Fruit fly (Drosophila melanogaster) whole organism, embryonic: ENCODE data around the gene CG45073.

ENCODE experiments used
- ATbp ChIP-seq: fragments of 200-800 bp; sonication (Bioruptor generic); optimal IDR thresholded peaks from 2 replicates; lab custom pipeline; 2017; ENCODE audit warnings: missing biosample characterization, mild to moderate bottlenecking, missing genetic modification characterization, missing genetic modification reagents
- Atf3 ChIP-seq: fragments of 200-800 bp; sonication (Bioruptor generic); optimal IDR thresholded peaks from 3 replicates; lab custom pipeline; 2016; ENCODE audit warnings: missing biosample characterization, missing genetic modification characterization
- Bdp1 ChIP-seq: fragments of 200-800 bp; sonication (Bioruptor generic); optimal IDR thresholded peaks from 3 replicates; lab custom pipeline; 2016; ENCODE audit warnings: missing biosample characterization, missing genetic modification characterization
- CG10321 ChIP-seq: fragments of 200-800 bp; sonication (Bioruptor generic); IDR thresholded peaks from 2 replicates; pipeline ENCODE4 v1.3.6; 2022; ENCODE audit warnings: missing biosample characterization, missing genetic modification characterization
- CG11456 ChIP-seq: fragments of 200-800 bp; sonication (Bioruptor generic); IDR thresholded peaks from 3 replicates; pipeline ENCODE4 v1.3.6; 2022; ENCODE audit warnings: missing biosample characterization, missing genetic modification characterization
- CG1603 ChIP-seq: fragments of 200-800 bp; sonication (Bioruptor generic); optimal IDR thresholded peaks from 2 replicates; lab custom pipeline; 2019; ENCODE audit warnings: missing biosample characterization, mild to moderate bottlenecking, missing genetic modification characterization, moderate library complexity
- CG16779 ChIP-seq: fragments of 200-800 bp; sonication (Bioruptor generic); IDR thresholded peaks from 2 replicates; pipeline ENCODE4 v1.3.6; 2022; ENCODE audit warnings: missing biosample characterization, missing genetic modification characterization
- CG17612 ChIP-seq: fragments of 200-800 bp; sonication (Bioruptor generic); IDR thresholded peaks from 2 replicates; pipeline ENCODE4 v1.3.6; 2022; ENCODE audit warnings: missing biosample characterization, missing genetic modification characterization
- CG18764 ChIP-seq: fragments of 200-800 bp; sonication (Bioruptor generic); optimal IDR thresholded peaks from 3 replicates; lab custom pipeline; 2016; ENCODE audit warnings: missing biosample characterization, missing genetic modification characterization
- CG2202 ChIP-seq: fragments of 200-800 bp; sonication (Bioruptor generic); optimal IDR thresholded peaks from 2 replicates; lab custom pipeline; 2018; ENCODE audit warnings: missing biosample characterization, mild to moderate bottlenecking, missing genetic modification characterization
- CG2875 ChIP-seq: fragments of 200-800 bp; sonication (Bioruptor generic); optimal IDR thresholded peaks from 2 replicates; lab custom pipeline; 2017; ENCODE audit warnings: missing biosample characterization, mild to moderate bottlenecking, missing genetic modification characterization, missing genetic modification reagents
- CG3281 ChIP-seq: fragments of 200-800 bp; sonication (Bioruptor generic); optimal IDR thresholded peaks from 3 replicates; lab custom pipeline; 2017; ENCODE audit warnings: missing biosample characterization, mild to moderate bottlenecking, missing genetic modification characterization
- CG3407 ChIP-seq: fragments of 200-800 bp; sonication (Bioruptor generic); optimal IDR thresholded peaks from 2 replicates; lab custom pipeline; 2018; ENCODE audit warnings: missing biosample characterization, mild to moderate bottlenecking, missing genetic modification characterization
- CG3838 ChIP-seq: fragments of 200-800 bp; sonication (Bioruptor generic); optimal IDR thresholded peaks from 3 replicates; lab custom pipeline; 2016; ENCODE audit warnings: missing biosample characterization, missing genetic modification characterization
- CG4404 ChIP-seq: fragments of 200-800 bp; sonication (Bioruptor generic); IDR thresholded peaks from 2 replicates; pipeline ENCODE4 v1.3.6; 2022; ENCODE audit warnings: missing biosample characterization, missing genetic modification characterization
- CG4424 ChIP-seq: fragments of 200-800 bp; sonication (Bioruptor generic); optimal IDR thresholded peaks from 3 replicates; lab custom pipeline; 2016; ENCODE audit warnings: missing biosample characterization, missing genetic modification characterization
- CG4730 ChIP-seq: fragments of 200-800 bp; sonication (Bioruptor generic); IDR thresholded peaks from 2 replicates; pipeline ENCODE4 v1.3.6; 2022; ENCODE audit warnings: missing biosample characterization, missing genetic modification characterization
- CG4854 ChIP-seq: fragments of 200-800 bp; sonication (Bioruptor generic); optimal IDR thresholded peaks from 2 replicates; lab custom pipeline; 2016; ENCODE audit warnings: missing biosample characterization, missing genetic modification characterization, inconsistent platforms
- CG6765 ChIP-seq: fragments of 200-800 bp; sonication (Bioruptor generic); optimal IDR thresholded peaks from 3 replicates; lab custom pipeline; 2017; ENCODE audit warnings: missing biosample characterization, mild to moderate bottlenecking, missing genetic modification characterization
- Dip2 ChIP-seq: fragments of 200-800 bp; sonication (Bioruptor generic); IDR thresholded peaks from 2 replicates; pipeline ENCODE4 v1.3.6; 2022; ENCODE audit warnings: missing biosample characterization, missing genetic modification characterization
- Dll ChIP-seq: fragments of 200-800 bp; sonication (Bioruptor generic); IDR thresholded peaks from 4 replicates; pipeline ENCODE4 v1.3.6; 2022; ENCODE audit warnings: missing biosample characterization, missing genetic modification characterization; ENCODE audit not compliant: partially characterized antibody
- Drgx ChIP-seq: fragments of 200-800 bp; sonication (Bioruptor generic); IDR thresholded peaks from 2 replicates; pipeline ENCODE4 v1.3.6; 2022; ENCODE audit warnings: missing biosample characterization, missing genetic modification characterization
- HLH4C ChIP-seq: fragments of 200-800 bp; sonication (Bioruptor generic); IDR thresholded peaks from 3 replicates; pipeline ENCODE4 v1.3.6; 2022; ENCODE audit warnings: missing biosample characterization, missing genetic modification characterization; ENCODE audit not compliant: partially characterized antibody
- Lhr ChIP-seq: fragments of 200-800 bp; sonication (Bioruptor generic); optimal IDR thresholded peaks from 3 replicates; lab custom pipeline; 2017; ENCODE audit warnings: mild to moderate bottlenecking, missing biosample characterization, missing genetic modification reagents, missing genetic modification characterization
- MTF-1 ChIP-seq: fragments of 200-800 bp; sonication (Bioruptor generic); optimal IDR thresholded peaks from 2 replicates; lab custom pipeline; 2018; ENCODE audit warnings: missing biosample characterization, mild to moderate bottlenecking, missing genetic modification characterization, borderline replicate concordance
- Meics ChIP-seq: fragments of 200-800 bp; sonication (Bioruptor generic); optimal IDR thresholded peaks from 2 replicates; lab custom pipeline; 2017; ENCODE audit warnings: missing biosample characterization, mild to moderate bottlenecking, missing genetic modification characterization
- Opbp ChIP-seq: fragments of 200-800 bp; sonication (Bioruptor generic); IDR thresholded peaks from 3 replicates; pipeline ENCODE4 v1.3.6; 2022; ENCODE audit warnings: missing biosample characterization, missing genetic modification characterization; ENCODE audit not compliant: partially characterized antibody
- Optix ChIP-seq: fragments of 200-800 bp; sonication (Bioruptor generic); IDR thresholded peaks from 3 replicates; pipeline ENCODE4 v1.3.6; 2022; ENCODE audit warnings: missing biosample characterization, missing genetic modification characterization
- Sry-β ChIP-seq: fragments of 200-800 bp; sonication (Bioruptor generic); optimal IDR thresholded peaks from 2 replicates; lab custom pipeline; 2018; ENCODE audit warnings: missing biosample characterization, mild to moderate bottlenecking, missing genetic modification characterization, moderate library complexity
- ato ChIP-seq: fragments of 200-800 bp; sonication (Bioruptor generic); IDR thresholded peaks from 2 replicates; pipeline ENCODE4 v1.3.6; 2022; ENCODE audit warnings: missing biosample characterization, missing genetic modification characterization; ENCODE audit not compliant: partially characterized antibody
- bcd ChIP-seq: fragments of 200-800 bp; sonication (Bioruptor generic); optimal IDR thresholded peaks from 2 replicates; lab custom pipeline; 2017; ENCODE audit warnings: missing biosample characterization, mild to moderate bottlenecking, missing genetic modification characterization
- bsh ChIP-seq, 2 experiments: fragments of 200-800 bp; sonication (Bioruptor generic); optimal IDR thresholded peaks; 2 replicates each; lab custom pipeline; 2017 to 2018; ENCODE audit warnings: mild to moderate bottlenecking in 2 of 2, missing biosample characterization in 2 of 2, missing genetic modification characterization in 2 of 2, moderate library complexity in 1 of 2
- ci ChIP-seq: fragments of 200-800 bp; sonication (Bioruptor generic); IDR thresholded peaks from 3 replicates; pipeline ENCODE4 v1.3.6; 2022; ENCODE audit warnings: missing biosample characterization, missing genetic modification characterization
- her ChIP-seq: fragments of 200-800 bp; sonication (Bioruptor generic); optimal IDR thresholded peaks from 2 replicates; lab custom pipeline; 2016; ENCODE audit warnings: missing biosample characterization, missing genetic modification characterization
- ken ChIP-seq: fragments of 200-800 bp; sonication (Bioruptor generic); IDR thresholded peaks from 3 replicates; pipeline ENCODE4 v1.3.6; 2022; ENCODE audit warnings: missing biosample characterization, missing genetic modification characterization
- lab ChIP-seq: fragments of 200-800 bp; sonication (Bioruptor generic); optimal IDR thresholded peaks from 3 replicates; lab custom pipeline; 2017; ENCODE audit warnings: missing biosample characterization, missing genetic modification characterization, mild to moderate bottlenecking, moderate library complexity, missing genetic modification reagents
- pum ChIP-seq: fragments of 200-800 bp; sonication (Bioruptor generic); optimal IDR thresholded peaks from 2 replicates; lab custom pipeline; 2016; ENCODE audit warnings: missing biosample characterization, missing genetic modification characterization
- ranshi ChIP-seq: fragments of 200-800 bp; sonication (Bioruptor generic); IDR thresholded peaks from 2 replicates; pipeline ENCODE4 v1.3.6; 2022; ENCODE audit warnings: missing biosample characterization, missing genetic modification characterization
- row ChIP-seq: fragments of 200-800 bp; sonication (Bioruptor generic); IDR thresholded peaks from 3 replicates; pipeline ENCODE4 v1.3.6; 2022; ENCODE audit warnings: missing biosample characterization, missing genetic modification characterization
- slbo ChIP-seq: fragments of 200-800 bp; sonication (Bioruptor generic); IDR thresholded peaks from 2 replicates; pipeline ENCODE4 v1.3.6; 2022; ENCODE audit warnings: missing biosample characterization, missing genetic modification characterization
- ttk ChIP-seq: fragments of 200-800 bp; sonication (Bioruptor generic); IDR thresholded peaks from 2 replicates; pipeline ENCODE4 v2.1.2; 2022; ENCODE audit warnings: missing biosample characterization, missing genetic modification characterization
- tx ChIP-seq: fragments of 200-800 bp; sonication (Bioruptor generic); optimal IDR thresholded peaks from 2 replicates; lab custom pipeline; 2016; ENCODE audit warnings: missing biosample characterization, missing genetic modification characterization
- usp ChIP-seq: fragments of >200 bp; optimal IDR thresholded peaks from 2 replicates; lab custom pipeline; 2017; ENCODE audit warnings: missing biosample characterization, missing genetic modification characterization
- vnd ChIP-seq: fragments of 200-800 bp; sonication (Bioruptor generic); IDR thresholded peaks from 3 replicates; pipeline ENCODE4 v1.3.6; 2022; ENCODE audit warnings: missing biosample characterization, missing genetic modification characterization; ENCODE audit not compliant: partially characterized antibody
- zfh1 ChIP-seq: fragments of 200-800 bp; sonication (Bioruptor generic); IDR thresholded peaks from 3 replicates; pipeline ENCODE4 v1.3.6; 2022; ENCODE audit warnings: missing biosample characterization, missing genetic modification characterization

CG45073 gene

dm6 chr3R:30151300-30152109 is 27.0 kb upstream of the CG45073 start, which contains the start of gene CG15529 (continued):
- TF ChIP-seq CG11456 (GFP tag; lab: Robert Waterston, UW) (no peak), ci (GFP tag; lab: Robert Waterston, UW) (0 out of 3 replicates have a peak, but pooled peaks have one; percentile 39), ttk (GFP tag; lab: Robert Waterston, UW) (no peak), CG16779 (GFP tag; lab: Robert Waterston, UW) (no peak), zfh1 (no peak), Atf3 (no peak), row (GFP tag; lab: Robert Waterston, UW) (peak; percentile 18; the same call in 1 of the 3 replicates), Dip2 (GFP tag; lab: Robert Waterston, UW) (no peak), CG4424 (GFP tag; lab: Kevin White, UChicago) (no peak), CG1603 (tag; lab: Kevin White, UChicago) (no peak), CG3407 (GFP tag; lab: Kevin White, UChicago) (no peak), Drgx (peak; percentile 74), slbo (GFP tag; lab: Robert Waterston, UW) (peak; percentile 59), CG18764 (GFP tag; lab: Kevin White, UChicago) (no peak), Meics (GFP tag; lab: Kevin White, UChicago) (no peak), bcd (GFP tag; lab: Kevin White, UChicago) (no peak), Lhr (GFP tag; lab: Kevin White, UChicago) (no peak), CG2875 (GFP tag; lab: Kevin White, UChicago) (no peak), her (GFP tag; lab: Kevin White, UChicago) (no peak), ato (no peak), CG3281 (GFP tag; lab: Kevin White, UChicago) (no peak), Sry-β (no peak), Dll (GFP tag; lab: Robert Waterston, UW) (no peak), ATbp (GFP tag; lab: Kevin White, UChicago) (no peak), Opbp (GFP tag; lab: Robert Waterston, UW) (no peak), CG4730 (GFP tag; lab: Robert Waterston, UW) (no peak), ranshi (GFP tag; lab: Robert Waterston, UW) (no peak), MTF-1 (no peak), CG2202 (tag; lab: Kevin White, UChicago) (no peak), tx (no peak), Optix (GFP tag; lab: Robert Waterston, UW) (0 out of 3 replicates have a peak, but pooled peaks have one; percentile 23), Bdp1 (GFP tag; lab: Kevin White, UChicago) (no peak), CG4404 (GFP tag; lab: Robert Waterston, UW) (0 out of 2 replicates have a peak, but pooled peaks have one; percentile 9), HLH4C (no peak), CG3838 (GFP tag; lab: Kevin White, UChicago) (no peak), CG4854 (GFP tag; lab: Kevin White, UChicago) (no peak), bsh (GFP tag; optimal IDR thresholded peaks at IDR 0.05; lab: Kevin White, UChicago) (no peak), pum (GFP tag; lab: Kevin White, UChicago) (no peak), usp (GFP tag; lab: Kevin White, UChicago) (no peak), lab (GFP tag; lab: Kevin White, UChicago) (no peak), ken (GFP tag; lab: Robert Waterston, UW) (no peak), CG17612 (no peak), CG10321 (GFP tag; lab: Robert Waterston, UW) (no peak), CG6765 (GFP tag; lab: Kevin White, UChicago) (no peak), vnd (GFP tag; lab: Robert Waterston, UW) (no peak)
- TF ChIP-seq, all 482 proteins: peak for 19
